Fruit fly (Drosophila melanogaster): ENCODE measurements around the gene pav.

DNA sequence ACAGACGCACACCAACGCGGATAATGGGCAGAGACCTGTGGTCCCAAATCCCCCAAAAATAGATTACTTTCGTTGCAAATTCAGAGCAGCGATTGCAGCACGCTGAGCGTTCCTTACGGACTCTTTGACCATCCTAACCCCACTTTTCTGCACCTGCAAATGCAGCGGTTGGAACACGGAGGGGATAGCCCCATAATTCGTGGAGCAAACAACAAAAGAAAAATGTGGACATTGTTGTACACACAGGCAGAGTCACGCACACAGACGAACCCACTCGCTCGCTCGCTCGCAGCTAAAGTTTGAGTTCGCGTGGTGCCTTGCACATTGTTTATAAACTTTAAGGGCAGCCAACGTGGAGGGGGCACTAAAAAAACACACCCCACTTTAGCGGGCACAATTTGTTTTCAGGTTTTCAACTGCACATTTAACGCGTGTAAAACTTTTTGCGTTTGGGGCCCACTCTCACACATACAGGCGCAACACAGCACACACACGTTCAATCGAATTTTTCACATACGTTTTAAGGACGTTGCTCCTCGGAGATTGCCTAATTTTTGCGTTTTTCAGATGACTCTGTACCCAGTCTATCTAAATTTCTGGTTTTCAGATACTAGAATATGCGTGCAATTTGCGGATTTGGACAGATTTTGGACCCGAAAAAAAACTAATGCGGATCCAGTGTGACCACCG, 11.2 kb downstream of the pav start:
- TF ChIP-seq CG8478 (optimal IDR thresholded peaks at IDR 0.05), result no peak
- no peak for TF ChIP-seq CTCF (optimal IDR thresholded peaks at IDR 0.05)
